Fruit fly (Drosophila melanogaster) whole organism, embryonic: ENCODE results near the gene CG32313.

Experiments used
- Bdp1 ChIP-seq: fragments of 200-800 bp; sonication (Bioruptor generic); optimal IDR thresholded peaks from 3 replicates; lab custom pipeline; 2016; ENCODE audit warnings: missing biosample characterization, missing genetic modification characterization
- CG10209 ChIP-seq: fragments of 200-800 bp; sonication (Bioruptor generic); optimal IDR thresholded peaks from 3 replicates; lab custom pipeline; 2017; ENCODE audit warnings: missing biosample characterization, mild to moderate bottlenecking, missing genetic modification characterization, missing genetic modification reagents
- CG11093 ChIP-seq: fragments of 200-800 bp; sonication (Bioruptor generic); IDR thresholded peaks from 3 replicates; pipeline ENCODE4 v1.3.6; 2022; ENCODE audit warnings: missing biosample characterization, missing genetic modification characterization
- CG11696 ChIP-seq: fragments of 200-800 bp; sonication (Bioruptor generic); IDR thresholded peaks from 2 replicates; pipeline ENCODE4 v1.3.6; 2022; ENCODE audit warnings: missing biosample characterization, missing genetic modification characterization
- CG12219 ChIP-seq: fragments of 200-800 bp; sonication (Bioruptor generic); optimal IDR thresholded peaks from 3 replicates; lab custom pipeline; 2018; ENCODE audit warnings: missing biosample characterization, mild to moderate bottlenecking, missing genetic modification characterization
- CG12299 ChIP-seq: fragments of 200-800 bp; sonication (Bioruptor generic); optimal IDR thresholded peaks from 2 replicates; lab custom pipeline; 2018; ENCODE audit warnings: missing biosample characterization, mild to moderate bottlenecking, missing genetic modification characterization
- CG13894 ChIP-seq: fragments of 200-800 bp; sonication (Bioruptor generic); optimal IDR thresholded peaks from 3 replicates; lab custom pipeline; 2018; ENCODE audit warnings: missing biosample characterization, mild to moderate bottlenecking, missing genetic modification characterization, moderate library complexity
- CG15479 ChIP-seq: fragments of 200-800 bp; sonication (Bioruptor generic); optimal IDR thresholded peaks from 3 replicates; lab custom pipeline; 2019; ENCODE audit warnings: missing biosample characterization, mild to moderate bottlenecking, missing genetic modification characterization, moderate library complexity
- CG16813 ChIP-seq: fragments of 200-800 bp; sonication (Bioruptor generic); IDR thresholded peaks from 3 replicates; pipeline ENCODE4 v1.3.6; 2022; ENCODE audit warnings: missing biosample characterization, missing genetic modification characterization; ENCODE audit not compliant: partially characterized antibody
- CG16863 ChIP-seq: fragments of 200-800 bp; sonication (Bioruptor generic); optimal IDR thresholded peaks from 3 replicates; lab custom pipeline; 2016; ENCODE audit warnings: missing biosample characterization, missing genetic modification characterization
- CG17359 ChIP-seq: fragments of 200-800 bp; sonication (Bioruptor generic); optimal IDR thresholded peaks from 3 replicates; lab custom pipeline; 2018; ENCODE audit warnings: missing biosample characterization, mild to moderate bottlenecking, missing genetic modification characterization, moderate library complexity
- CG17568 ChIP-seq: fragments of 200-800 bp; sonication (Bioruptor generic); optimal IDR thresholded peaks from 2 replicates; lab custom pipeline; 2018; ENCODE audit warnings: missing biosample characterization, mild to moderate bottlenecking, missing genetic modification characterization, moderate library complexity
- CG1832 ChIP-seq: fragments of 200-800 bp; sonication (Bioruptor generic); optimal IDR thresholded peaks from 2 replicates; lab custom pipeline; 2017; ENCODE audit warnings: missing biosample characterization, mild to moderate bottlenecking, missing genetic modification characterization, inconsistent platforms
- CG2129 ChIP-seq: fragments of 200-800 bp; sonication (Bioruptor generic); IDR thresholded peaks from 2 replicates; pipeline ENCODE4 v1.3.6; 2022; ENCODE audit warnings: missing biosample characterization, missing genetic modification characterization; ENCODE audit not compliant: partially characterized antibody
- CG30020 ChIP-seq: fragments of 200-800 bp; optimal IDR thresholded peaks from 2 replicates; lab custom pipeline; 2019; ENCODE audit warnings: missing biosample characterization, mild to moderate bottlenecking, missing genetic modification characterization, moderate library complexity
- CG31441 ChIP-seq: fragments of 200-800 bp; sonication (Bioruptor generic); IDR thresholded peaks from 2 replicates; pipeline ENCODE4 v1.3.6; 2022; ENCODE audit warnings: missing biosample characterization, missing genetic modification characterization
- CG32532 ChIP-seq: fragments of 200-800 bp; sonication (Bioruptor generic); IDR thresholded peaks from 2 replicates; pipeline ENCODE4 v1.3.6; 2022; ENCODE audit warnings: missing biosample characterization, missing genetic modification characterization
- CG33557 ChIP-seq: fragments of 200-800 bp; sonication (Bioruptor generic); optimal IDR thresholded peaks from 2 replicates; lab custom pipeline; 2019; ENCODE audit warnings: missing biosample characterization, mild to moderate bottlenecking, missing genetic modification characterization, moderate library complexity
- CG42726 ChIP-seq: fragments of 200-800 bp; sonication (Bioruptor generic); IDR thresholded peaks from 2 replicates; pipeline ENCODE4 v1.3.6; 2022; ENCODE audit warnings: missing biosample characterization, missing genetic modification characterization; ENCODE audit not compliant: partially characterized antibody
- CG6654 ChIP-seq: fragments of 200-800 bp; sonication (Bioruptor generic); optimal IDR thresholded peaks from 2 replicates; lab custom pipeline; 2017; ENCODE audit warnings: missing biosample characterization, mild to moderate bottlenecking, missing genetic modification characterization
- CG7839 ChIP-seq: fragments of 200-800 bp; sonication (Bioruptor generic); optimal IDR thresholded peaks from 3 replicates; lab custom pipeline; 2018; ENCODE audit warnings: missing biosample characterization, mild to moderate bottlenecking, missing genetic modification characterization, moderate library complexity
- CG8478 ChIP-seq: fragments of >200 bp; optimal IDR thresholded peaks from 2 replicates; lab custom pipeline; 2018
- CG9727 ChIP-seq: fragments of 200-800 bp; sonication (Bioruptor generic); optimal IDR thresholded peaks from 3 replicates; lab custom pipeline; 2017; ENCODE audit warnings: missing biosample characterization, mild to moderate bottlenecking, missing genetic modification characterization
- CG9932 ChIP-seq: fragments of 200-800 bp; sonication (Bioruptor generic); IDR thresholded peaks from 2 replicates; pipeline ENCODE4 v1.3.6; 2022; ENCODE audit warnings: missing biosample characterization, missing genetic modification characterization
- Doc2 ChIP-seq: fragments of 200-800 bp; sonication (Bioruptor generic); IDR thresholded peaks from 2 replicates; pipeline ENCODE4 v1.3.6; 2022; ENCODE audit warnings: missing biosample characterization, missing genetic modification characterization
- Fer2 ChIP-seq: fragments of 200-800 bp; sonication (Bioruptor generic); optimal IDR thresholded peaks from 2 replicates; lab custom pipeline; 2018; ENCODE audit warnings: missing biosample characterization, mild to moderate bottlenecking, missing genetic modification characterization, moderate library complexity
- HLH4C ChIP-seq: fragments of 200-800 bp; sonication (Bioruptor generic); IDR thresholded peaks from 3 replicates; pipeline ENCODE4 v1.3.6; 2022; ENCODE audit warnings: missing biosample characterization, missing genetic modification characterization; ENCODE audit not compliant: partially characterized antibody
- Lhr ChIP-seq: fragments of 200-800 bp; sonication (Bioruptor generic); optimal IDR thresholded peaks from 3 replicates; lab custom pipeline; 2017; ENCODE audit warnings: mild to moderate bottlenecking, missing biosample characterization, missing genetic modification reagents, missing genetic modification characterization
- Ravus ChIP-seq: fragments of 200-800 bp; sonication (Bioruptor generic); IDR thresholded peaks from 2 replicates; pipeline ENCODE4 v1.3.6; 2022; ENCODE audit warnings: missing biosample characterization, missing genetic modification characterization
- Side ChIP-seq: fragments of 200-800 bp; sonication (Bioruptor generic); optimal IDR thresholded peaks from 2 replicates; lab custom pipeline; 2016; ENCODE audit warnings: missing biosample characterization, missing genetic modification characterization
- Spps ChIP-seq: fragments of 200-800 bp; sonication (Bioruptor generic); optimal IDR thresholded peaks from 2 replicates; lab custom pipeline; 2018; ENCODE audit warnings: missing biosample characterization, mild to moderate bottlenecking, missing genetic modification characterization
- Taf1 ChIP-seq: fragments of 200-800 bp; sonication (Bioruptor generic); IDR thresholded peaks from 2 replicates; pipeline ENCODE4 v1.3.6; 2022; ENCODE audit warnings: missing biosample characterization, missing genetic modification characterization
- Trl ChIP-seq, 3 experiments: fragments of >200 bp in 2 of 3; fragments of 200-800 bp in 1 of 3; sonication (Bioruptor generic) in 1 of 3; optimal IDR thresholded peaks; 2 replicates in 1 of 3; 3 replicates in 2 of 3; lab custom pipeline; 2016 to 2017; ENCODE audit warnings: missing biosample characterization in 1 of 3, missing genetic modification characterization in 1 of 3
- Usf ChIP-seq: fragments of 200-800 bp; sonication (Bioruptor generic); optimal IDR thresholded peaks from 2 replicates; lab custom pipeline; 2017; ENCODE audit warnings: missing genotype, missing biosample characterization, missing genetic modification characterization
- Xbp1 ChIP-seq: fragments of 200-800 bp; sonication (Bioruptor generic); optimal IDR thresholded peaks from 3 replicates; lab custom pipeline; 2016; ENCODE audit warnings: missing biosample characterization, mild to moderate bottlenecking, missing genetic modification characterization
- btn ChIP-seq: fragments of 200-800 bp; sonication (Bioruptor generic); optimal IDR thresholded peaks from 2 replicates; lab custom pipeline; 2016; ENCODE audit warnings: missing biosample characterization, missing genetic modification characterization
- cad ChIP-seq: fragments of >200 bp; optimal IDR thresholded peaks from 2 replicates; lab custom pipeline; 2017; ENCODE audit warnings: missing biosample characterization, missing genetic modification characterization
- caup ChIP-seq: fragments of 200-800 bp; sonication (Bioruptor generic); optimal IDR thresholded peaks from 3 replicates; lab custom pipeline; 2017; ENCODE audit warnings: missing biosample characterization, mild to moderate bottlenecking, missing genetic modification characterization, moderate library complexity; ENCODE audit not compliant: severe bottlenecking
- cg ChIP-seq: fragments of 200-800 bp; sonication (Bioruptor generic); optimal IDR thresholded peaks from 3 replicates; lab custom pipeline; 2019; ENCODE audit warnings: missing biosample characterization, mild to moderate bottlenecking, missing genetic modification characterization, moderate library complexity
- danr ChIP-seq: fragments of 200-800 bp; sonication (Bioruptor generic); IDR thresholded peaks from 2 replicates; pipeline ENCODE4 v1.3.6; 2022; ENCODE audit warnings: missing biosample characterization, missing genetic modification characterization
- fd102C ChIP-seq: fragments of 200-800 bp; sonication (Bioruptor generic); optimal IDR thresholded peaks from 2 replicates; lab custom pipeline; 2018; ENCODE audit warnings: missing biosample characterization, mild to moderate bottlenecking, missing genetic modification characterization, moderate library complexity
- gem ChIP-seq: fragments of 200-800 bp; sonication (Bioruptor generic); optimal IDR thresholded peaks from 2 replicates; lab custom pipeline; 2019; ENCODE audit warnings: missing biosample characterization, mild to moderate bottlenecking, missing genetic modification characterization, moderate library complexity
- hkb ChIP-seq, 2 experiments: fragments of 200-800 bp in 1 of 2; fragments of >200 bp in 1 of 2; sonication (Bioruptor generic) in 1 of 2; IDR thresholded peaks in 1 of 2; optimal IDR thresholded peaks in 1 of 2; 2 replicates each; pipeline versions ENCODE4 v1.3.6 to Lab custom; 2017 to 2022; ENCODE audit warnings: missing biosample characterization in 1 of 2, missing genetic modification characterization in 1 of 2
- klu ChIP-seq: fragments of 200-800 bp; sonication (Bioruptor generic); IDR thresholded peaks from 2 replicates; pipeline ENCODE4 v1.3.6; 2022; ENCODE audit warnings: missing biosample characterization, missing genetic modification characterization
- nau ChIP-seq: fragments of 200-800 bp; sonication (Bioruptor generic); optimal IDR thresholded peaks from 3 replicates; lab custom pipeline; 2017; ENCODE audit warnings: missing biosample characterization, mild to moderate bottlenecking, missing genetic modification characterization, missing genetic modification reagents
- nom ChIP-seq: fragments of 200-800 bp; sonication (Bioruptor generic); optimal IDR thresholded peaks from 2 replicates; lab custom pipeline; 2017; ENCODE audit warnings: missing biosample characterization, missing genetic modification characterization, mild to moderate bottlenecking, moderate library complexity, missing genetic modification reagents
- sim ChIP-seq: fragments of 200-800 bp; sonication (Bioruptor generic); IDR thresholded peaks from 2 replicates; pipeline ENCODE4 v1.3.6; 2022; ENCODE audit warnings: missing biosample characterization, missing genetic modification characterization
- sug ChIP-seq: fragments of 200-800 bp; optimal IDR thresholded peaks from 2 replicates; lab custom pipeline; 2019; ENCODE audit warnings: missing biosample characterization, mild to moderate bottlenecking, missing genetic modification characterization, moderate library complexity
- tio ChIP-seq: fragments of 200-800 bp; sonication (Bioruptor generic); optimal IDR thresholded peaks from 2 replicates; lab custom pipeline; 2017; ENCODE audit warnings: missing biosample characterization, missing genetic modification characterization, inconsistent platforms
- vvl ChIP-seq: fragments of 200-800 bp; sonication (Bioruptor generic); IDR thresholded peaks from 2 replicates; pipeline ENCODE4 v1.3.6; 2022; ENCODE audit warnings: missing biosample characterization, missing genetic modification characterization

The CG32313 gene

dm6 chr3L:1496408-1496807 lies 49.1 kb downstream of the CG32313 start, which contains the start of gene CG12084 (continued):
- no peak for TF ChIP-seq CG8478 (lab: Kevin White, UChicago)
- no peak for TF ChIP-seq CG42726
- TF ChIP-seq caup: no peak
- TF ChIP-seq fd102C (GFP tag; lab: Kevin White, UChicago): no peak
- no peak for TF ChIP-seq CG11696 (GFP tag; lab: Robert Waterston, UW)
- no peak for TF ChIP-seq cg
- no peak for TF ChIP-seq Trl (optimal IDR thresholded peaks at IDR 0.05; lab: Kevin White, UChicago)
- TF ChIP-seq Trl (GFP tag; optimal IDR thresholded peaks at IDR 0.05; lab: Kevin White, UChicago): no peak
- TF ChIP-seq CG2129 (GFP tag; lab: Robert Waterston, UW): no peak
- peak; percentile 1 for TF ChIP-seq CG15479 (GFP tag; lab: Kevin White, UChicago)
- no peak for TF ChIP-seq Fer2 (tag; lab: Kevin White, UChicago)
- TF ChIP-seq tio (GFP tag; lab: Kevin White, UChicago): no peak
- peak; percentile 27 for TF ChIP-seq cad (GFP tag; lab: Kevin White, UChicago)
- no peak for TF ChIP-seq danr (GFP tag; lab: Robert Waterston, UW)
- no peak for TF ChIP-seq Doc2 (GFP tag; lab: Robert Waterston, UW)
- no peak for TF ChIP-seq Taf1 (GFP tag; lab: Robert Waterston, UW)
- no peak for TF ChIP-seq Usf
- no peak for TF ChIP-seq hkb (optimal IDR thresholded peaks at IDR 0.05; lab: Kevin White, UChicago)
- 0 out of 2 replicates have a peak, but pooled peaks have one; percentile 12 for TF ChIP-seq hkb (GFP tag; IDR thresholded peaks at IDR 0.05; lab: Robert Waterston, UW)
- TF ChIP-seq Ravus: no peak
- no peak for TF ChIP-seq CG17568 (GFP tag; lab: Kevin White, UChicago)
- TF ChIP-seq CG7839 (tag; lab: Kevin White, UChicago): no peak
- no peak for TF ChIP-seq sim
- no peak for TF ChIP-seq sug (tag; lab: Kevin White, UChicago)
- peak; percentile 38 for TF ChIP-seq Lhr (GFP tag; lab: Kevin White, UChicago)
- no peak for TF ChIP-seq CG12299 (tag; lab: Kevin White, UChicago)
- TF ChIP-seq CG6654 (GFP tag; lab: Kevin White, UChicago): no peak
- no peak for TF ChIP-seq CG16813 (GFP tag; lab: Robert Waterston, UW)
- no peak for TF ChIP-seq CG11093 (GFP tag; lab: Robert Waterston, UW)
- no peak for TF ChIP-seq CG16863 (GFP tag; lab: Kevin White, UChicago)
- TF ChIP-seq Spps (tag; lab: Kevin White, UChicago): no peak
- TF ChIP-seq Xbp1: no peak
- TF ChIP-seq CG10209: no peak
- TF ChIP-seq CG31441: no peak
- TF ChIP-seq CG17359 (tag; lab: Kevin White, UChicago): no peak
- TF ChIP-seq gem (tag; lab: Kevin White, UChicago): no peak
- TF ChIP-seq HLH4C (GFP tag; lab: Robert Waterston, UW): no peak
- no peak for TF ChIP-seq klu (GFP tag; lab: Robert Waterston, UW)
- TF ChIP-seq Bdp1 (GFP tag; lab: Kevin White, UChicago): no peak
- TF ChIP-seq CG33557 (GFP tag; lab: Kevin White, UChicago): no peak
- TF ChIP-seq nau (GFP tag; lab: Kevin White, UChicago): no peak
- TF ChIP-seq vvl (GFP tag; lab: Robert Waterston, UW): 0 out of 2 replicates have a peak, but pooled peaks have one; percentile 10
- TF ChIP-seq CG30020 (tag; lab: Kevin White, UChicago): peak; percentile 8
- no peak for TF ChIP-seq CG13894 (tag; lab: Kevin White, UChicago)
- TF ChIP-seq CG9727 (GFP tag; lab: Kevin White, UChicago): no peak
- no peak for TF ChIP-seq CG32532
- TF ChIP-seq CG1832 (GFP tag; lab: Kevin White, UChicago): no peak
- no peak for TF ChIP-seq Side (GFP tag; lab: Kevin White, UChicago)
- TF ChIP-seq nom (GFP tag; lab: Kevin White, UChicago): peak; percentile 7
- no peak for TF ChIP-seq CG9932 (GFP tag; lab: Robert Waterston, UW)
- no peak for TF ChIP-seq CG12219 (GFP tag; lab: Kevin White, UChicago)
- no peak for TF ChIP-seq btn
